Fruit fly (Drosophila melanogaster) whole organism, embryonic: ENCODE measurements around the gene CG31224.
A peak's percentile ranks its signal among the peaks of the same experiment; 100 is the strongest.

ENCODE experiments used
- Antp ChIP-seq: fragments of 200-800 bp; sonication (Bioruptor generic); optimal IDR thresholded peaks from 3 replicates; lab custom pipeline; 2016; ENCODE audit warnings: missing biosample characterization, missing genetic modification characterization
- Bgb ChIP-seq: fragments of 200-800 bp; sonication (Bioruptor generic); IDR thresholded peaks from 2 replicates; pipeline ENCODE4 v1.3.6; 2022; ENCODE audit warnings: missing biosample characterization, missing genetic modification characterization; ENCODE audit not compliant: partially characterized antibody
- CG11504 ChIP-seq: fragments of 200-800 bp; sonication (Bioruptor generic); optimal IDR thresholded peaks from 3 replicates; lab custom pipeline; 2019; ENCODE audit warnings: missing biosample characterization, mild to moderate bottlenecking, missing genetic modification characterization, moderate library complexity
- CG12104 ChIP-seq: fragments of 200-800 bp; sonication (Bioruptor generic); optimal IDR thresholded peaks from 3 replicates; lab custom pipeline; 2016; ENCODE audit warnings: missing biosample characterization, missing genetic modification characterization
- CG12391 ChIP-seq: fragments of 200-800 bp; sonication (Bioruptor generic); optimal IDR thresholded peaks from 3 replicates; lab custom pipeline; 2018; ENCODE audit warnings: missing biosample characterization, mild to moderate bottlenecking, missing genetic modification characterization, moderate library complexity
- CG15479 ChIP-seq: fragments of 200-800 bp; sonication (Bioruptor generic); optimal IDR thresholded peaks from 3 replicates; lab custom pipeline; 2019; ENCODE audit warnings: missing biosample characterization, mild to moderate bottlenecking, missing genetic modification characterization, moderate library complexity
- CG15601 ChIP-seq: fragments of 200-800 bp; sonication (Bioruptor generic); optimal IDR thresholded peaks from 3 replicates; lab custom pipeline; 2019; ENCODE audit warnings: missing biosample characterization, mild to moderate bottlenecking, missing genetic modification characterization, moderate library complexity
- CG16779 ChIP-seq: fragments of 200-800 bp; sonication (Bioruptor generic); IDR thresholded peaks from 2 replicates; pipeline ENCODE4 v1.3.6; 2022; ENCODE audit warnings: missing biosample characterization, missing genetic modification characterization
- CG17186 ChIP-seq: fragments of 200-800 bp; sonication (Bioruptor generic); optimal IDR thresholded peaks from 3 replicates; lab custom pipeline; 2017; ENCODE audit warnings: missing biosample characterization, missing genetic modification reagents, missing genetic modification characterization
- CG2120 ChIP-seq: fragments of 200-800 bp; sonication (Bioruptor generic); optimal IDR thresholded peaks from 3 replicates; lab custom pipeline; 2016; ENCODE audit warnings: missing biosample characterization, missing genetic modification characterization
- CG2199 ChIP-seq: fragments of 200-800 bp; sonication (Bioruptor generic); IDR thresholded peaks from 3 replicates; pipeline ENCODE4 v1.3.6; 2022; ENCODE audit warnings: missing biosample characterization, missing genetic modification characterization
- CG31224 ChIP-seq: fragments of 200-800 bp; sonication (Bioruptor generic); IDR thresholded peaks from 2 replicates; pipeline ENCODE4 v1.3.6; 2022; ENCODE audit warnings: missing biosample characterization, missing genetic modification characterization
- CG3163 ChIP-seq: fragments of 200-800 bp; sonication (Bioruptor generic); optimal IDR thresholded peaks from 3 replicates; lab custom pipeline; 2016; ENCODE audit warnings: missing biosample characterization, missing genetic modification characterization
- CG4730 ChIP-seq: fragments of 200-800 bp; sonication (Bioruptor generic); IDR thresholded peaks from 2 replicates; pipeline ENCODE4 v1.3.6; 2022; ENCODE audit warnings: missing biosample characterization, missing genetic modification characterization
- CG8478 ChIP-seq: fragments of >200 bp; optimal IDR thresholded peaks from 2 replicates; lab custom pipeline; 2018
- CG9876 ChIP-seq: fragments of 200-800 bp; sonication (Bioruptor generic); optimal IDR thresholded peaks from 2 replicates; lab custom pipeline; 2016; ENCODE audit warnings: missing biosample characterization, missing genetic modification characterization
- Dp ChIP-seq: fragments of 200-800 bp; sonication (Bioruptor generic); optimal IDR thresholded peaks from 2 replicates; lab custom pipeline; 2018; ENCODE audit warnings: missing biosample characterization, mild to moderate bottlenecking, missing genetic modification characterization, moderate library complexity
- E2f2 ChIP-seq: fragments of 200-800 bp; sonication (Bioruptor generic); IDR thresholded peaks from 2 replicates; pipeline ENCODE4 v1.3.6; 2022; ENCODE audit warnings: missing biosample characterization, missing genetic modification characterization
- Jarid2 ChIP-seq: fragments of 200-800 bp; sonication (Bioruptor generic); optimal IDR thresholded peaks from 3 replicates; lab custom pipeline; 2017; ENCODE audit warnings: mild to moderate bottlenecking, missing biosample characterization, missing genetic modification reagents, missing genetic modification characterization
- MBD-R2 ChIP-seq: fragments of 200-800 bp; sonication (Bioruptor generic); IDR thresholded peaks from 2 replicates; pipeline ENCODE4 v1.3.6; 2022; ENCODE audit warnings: missing biosample characterization, missing genetic modification characterization
- Med ChIP-seq: fragments of 200-800 bp; sonication (Bioruptor generic); peaks from one replicate; lab custom pipeline; 2016; ENCODE audit warnings: missing biosample characterization, missing genetic modification characterization, mild to moderate bottlenecking, inconsistent platforms, moderate library complexity
- ase ChIP-seq: fragments of 200-800 bp; sonication (Bioruptor generic); IDR thresholded peaks from 3 replicates; pipeline ENCODE4 v1.3.6; 2022; ENCODE audit warnings: missing biosample characterization, missing genetic modification characterization
- bsh ChIP-seq, 2 experiments: fragments of 200-800 bp; sonication (Bioruptor generic); optimal IDR thresholded peaks; 2 replicates each; lab custom pipeline; 2017 to 2018; ENCODE audit warnings: mild to moderate bottlenecking in 2 of 2, missing biosample characterization in 2 of 2, missing genetic modification characterization in 2 of 2, moderate library complexity in 1 of 2
- chif ChIP-seq, 2 experiments: fragments of 200-800 bp; sonication (Bioruptor generic); optimal IDR thresholded peaks; 3 replicates each; lab custom pipeline; 2016; ENCODE audit warnings: missing biosample characterization in 2 of 2, missing genetic modification characterization in 2 of 2
- chinmo ChIP-seq: fragments of 200-800 bp; sonication (Bioruptor generic); IDR thresholded peaks from 4 replicates; pipeline ENCODE4 v1.3.6; 2022; ENCODE audit warnings: missing biosample characterization, missing genetic modification characterization; ENCODE audit not compliant: partially characterized antibody
- ewg ChIP-seq: fragments of 200-800 bp; sonication (Bioruptor generic); optimal IDR thresholded peaks from 3 replicates; lab custom pipeline; 2017; ENCODE audit warnings: mild to moderate bottlenecking, missing biosample characterization, missing genetic modification reagents, missing genetic modification characterization
- fd102C ChIP-seq: fragments of 200-800 bp; sonication (Bioruptor generic); optimal IDR thresholded peaks from 2 replicates; lab custom pipeline; 2018; ENCODE audit warnings: missing biosample characterization, mild to moderate bottlenecking, missing genetic modification characterization, moderate library complexity
- kni ChIP-seq: fragments of 200-800 bp; sonication (Bioruptor generic); optimal IDR thresholded peaks from 3 replicates; lab custom pipeline; 2017; ENCODE audit warnings: mild to moderate bottlenecking, missing biosample characterization, missing genetic modification reagents, missing genetic modification characterization
- nau ChIP-seq: fragments of 200-800 bp; sonication (Bioruptor generic); optimal IDR thresholded peaks from 3 replicates; lab custom pipeline; 2017; ENCODE audit warnings: missing biosample characterization, mild to moderate bottlenecking, missing genetic modification characterization, missing genetic modification reagents
- pb ChIP-seq: fragments of 200-800 bp; sonication (Bioruptor generic); optimal IDR thresholded peaks from 3 replicates; lab custom pipeline; 2016; ENCODE audit warnings: missing biosample characterization, missing genetic modification characterization
- trem ChIP-seq: fragments of 200-800 bp; optimal IDR thresholded peaks from 3 replicates; lab custom pipeline; 2019; ENCODE audit warnings: missing biosample characterization, mild to moderate bottlenecking, missing genetic modification characterization, moderate library complexity
- wek ChIP-seq: fragments of 200-800 bp; sonication (Bioruptor generic); optimal IDR thresholded peaks from 3 replicates; lab custom pipeline; 2018; ENCODE audit warnings: missing biosample characterization, mild to moderate bottlenecking, missing genetic modification characterization, moderate library complexity
- zen2 ChIP-seq: fragments of 200-800 bp; sonication (Bioruptor generic); IDR thresholded peaks from 3 replicates; pipeline ENCODE4 v1.3.6; 2022; ENCODE audit warnings: missing biosample characterization, missing genetic modification characterization; ENCODE audit not compliant: partially characterized antibody
- zf30C ChIP-seq: fragments of 200-800 bp; sonication (Bioruptor generic); optimal IDR thresholded peaks from 3 replicates; lab custom pipeline; 2018; ENCODE audit warnings: missing biosample characterization, mild to moderate bottlenecking, missing genetic modification characterization

CG31224 gene

DNA sequence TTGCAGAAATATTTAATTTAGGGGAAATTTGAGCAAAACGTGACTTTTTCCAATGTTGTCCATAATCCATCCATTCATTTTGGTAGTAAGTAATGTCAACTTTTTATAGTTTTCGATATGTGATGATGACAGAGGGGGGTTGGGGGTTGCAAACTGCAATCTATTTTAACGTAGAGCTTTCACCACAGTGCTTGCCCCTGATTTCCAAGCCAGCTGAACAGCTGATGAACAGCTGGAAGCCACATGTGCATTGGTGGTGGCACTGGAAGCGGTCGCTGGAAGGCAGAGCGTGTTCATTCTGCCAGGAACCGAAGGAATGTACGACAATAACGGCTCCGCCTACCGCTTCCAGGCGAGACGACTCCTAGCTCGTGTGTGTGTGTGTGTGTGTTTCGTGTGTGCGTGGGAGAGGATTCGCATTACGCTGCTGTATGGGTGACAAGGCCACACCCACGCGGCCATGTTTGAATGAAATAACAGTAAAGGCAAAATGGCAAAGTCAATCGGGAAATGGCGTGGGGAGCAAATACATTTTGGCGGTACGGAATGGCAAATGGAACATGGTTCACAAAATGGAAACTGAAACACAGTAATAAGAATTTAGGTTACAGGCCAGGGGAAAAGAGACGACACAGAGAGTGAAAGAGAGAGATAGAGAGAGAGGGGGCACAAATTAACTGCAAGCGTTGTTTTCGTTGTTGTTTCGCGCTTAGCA, 39.9 kb upstream of the CG31224 start (continued):
- TF ChIP-seq CG11504 (no peak), CG4730 (GFP tag; lab: Robert Waterston, UW) (no peak), ase (no peak), wek (GFP tag; lab: Kevin White, UChicago) (no peak), Med (GFP tag; lab: Kevin White, UChicago) (no peak), CG12391 (no peak)
- TF ChIP-seq, all 482 proteins: peak for 11

DNA sequence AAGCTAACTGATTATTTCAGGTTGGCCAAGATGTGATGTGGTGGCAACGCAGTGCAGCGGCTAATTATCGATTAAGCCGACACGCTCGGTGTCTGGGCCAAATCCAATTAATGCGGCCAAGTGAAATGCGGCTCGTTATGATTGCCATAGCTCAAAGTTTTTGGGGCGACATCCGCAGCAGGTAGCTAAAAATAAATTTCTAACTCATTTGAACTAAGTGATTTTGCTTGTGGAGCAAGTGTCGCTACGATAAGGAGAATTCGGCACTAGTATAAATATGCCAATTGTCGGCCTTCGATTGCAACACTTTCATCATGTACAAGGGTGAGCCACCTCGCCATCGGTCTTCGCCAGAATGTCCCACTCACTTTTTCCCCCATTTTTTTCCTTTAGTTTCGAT, 35.8 kb upstream of the CG31224 start, which contains the start of gene CG34282:
Gene CG34282, plus strand, starts transcription at position 301 of the 400 bp plus-strand sequence.
- TF ChIP-seq nau (GFP tag; lab: Kevin White, UChicago) (no peak), CG15479 (GFP tag; lab: Kevin White, UChicago) (no peak)

DNA sequence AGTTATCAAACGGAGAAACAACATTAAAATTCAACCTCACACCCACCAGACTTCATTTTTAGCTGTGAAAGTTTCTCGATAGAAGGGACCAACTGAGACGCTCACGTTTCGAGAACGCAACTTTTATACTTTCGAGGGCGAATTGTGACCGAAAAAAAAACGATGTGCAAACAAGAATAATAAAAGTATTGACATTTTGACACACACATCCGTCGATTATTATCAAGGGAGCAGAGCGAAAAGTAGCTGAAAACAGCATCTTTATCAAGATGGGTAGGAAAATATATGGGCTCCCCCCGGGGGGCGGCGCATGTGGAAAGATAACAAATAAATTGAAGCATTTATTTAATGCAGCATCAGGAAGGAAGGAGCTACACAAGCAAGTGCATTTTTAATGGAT, 34.5 kb upstream of the CG31224 start, which contains the start of gene CG14300:
Gene CG14300, minus strand, starts transcription at position 101 of the 400 bp plus-strand sequence.
- no peak for TF ChIP-seq Antp (GFP tag; lab: Kevin White, UChicago)
- TF ChIP-seq Bgb: no peak

DNA sequence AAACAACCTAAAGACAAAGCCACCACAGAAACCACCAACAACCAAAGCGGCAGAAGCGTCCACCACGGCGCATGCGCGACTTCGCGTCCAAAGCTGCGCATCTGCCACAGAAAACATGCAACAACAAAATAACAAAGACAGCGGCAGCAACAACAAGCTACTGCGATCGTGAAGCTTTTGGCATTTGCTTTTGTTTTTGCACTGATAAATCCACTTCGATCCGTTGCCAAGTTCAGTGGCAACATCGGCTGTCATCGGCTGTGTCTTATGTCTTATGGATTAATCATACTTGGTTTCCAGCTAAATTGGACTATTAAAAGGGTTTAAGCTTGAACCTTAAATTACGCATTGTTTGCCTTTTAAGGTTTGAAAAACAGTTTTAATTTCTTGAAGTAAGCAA, 33.5 kb upstream of the CG31224 start, which contains the start of gene Muc91C:
Gene Muc91C, minus strand, starts transcription at position 101 of the 400 bp plus-strand sequence.
- no peak for TF ChIP-seq chif (GFP tag; optimal IDR thresholded peaks at IDR 0.05; lab: Kevin White, UChicago)
- no peak for TF ChIP-seq CG17186 (GFP tag; lab: Kevin White, UChicago)
- TF ChIP-seq trem (tag; lab: Kevin White, UChicago): no peak
- no peak for TF ChIP-seq MBD-R2 (GFP tag; lab: Robert Waterston, UW)
- no peak for TF ChIP-seq bsh (GFP tag; optimal IDR thresholded peaks at IDR 0.05; lab: Kevin White, UChicago)
- no peak for TF ChIP-seq kni (GFP tag; lab: Kevin White, UChicago)
- TF ChIP-seq CG3163 (GFP tag; lab: Kevin White, UChicago): no peak
- no peak for TF ChIP-seq CG12104 (GFP tag; lab: Kevin White, UChicago)
- no peak for TF ChIP-seq pb (GFP tag; lab: Kevin White, UChicago)
- no peak for TF ChIP-seq fd102C (GFP tag; lab: Kevin White, UChicago)
- no peak for TF ChIP-seq Jarid2 (GFP tag; lab: Kevin White, UChicago)
- TF ChIP-seq zf30C (GFP tag; lab: Kevin White, UChicago): no peak
- no peak for TF ChIP-seq CG16779
- TF ChIP-seq CG2199 (GFP tag; lab: Robert Waterston, UW): no peak
- no peak for TF ChIP-seq CG9876

DNA sequence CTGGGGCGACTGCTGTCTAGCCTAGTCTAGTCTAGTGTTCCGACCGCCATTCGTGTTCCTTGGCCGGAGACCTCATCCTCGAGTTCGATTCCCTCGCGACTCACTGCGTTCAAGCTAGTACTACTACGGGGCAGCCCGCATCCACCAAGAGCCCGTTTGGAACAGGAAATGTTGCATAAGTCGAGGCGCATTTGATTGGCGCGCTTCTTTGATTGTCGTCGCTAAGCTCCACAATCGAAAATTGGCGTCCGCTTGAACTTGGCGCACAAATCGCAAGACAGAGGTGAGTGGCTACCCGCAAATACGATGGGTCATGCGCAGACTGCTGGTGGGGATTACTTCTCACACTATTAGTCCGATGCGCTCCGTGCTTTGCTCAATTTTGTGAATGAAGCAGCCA, 21.9 kb upstream of the CG31224 start:
- TF ChIP-seq Dp: peak; percentile 2
- no peak for TF ChIP-seq zen2 (GFP tag; lab: Robert Waterston, UW)
- peak; percentile 26 for TF ChIP-seq ewg (GFP tag; lab: Kevin White, UChicago)
- TF ChIP-seq CG31224: 0 out of 2 replicates have a peak, but pooled peaks have one; percentile 14
- TF ChIP-seq CG2120: no peak
- peak; percentile 51 for TF ChIP-seq E2f2 (GFP tag; lab: Robert Waterston, UW)
- TF ChIP-seq CG15601 (tag; lab: Kevin White, UChicago): no peak
- TF ChIP-seq chinmo (GFP tag; lab: Robert Waterston, UW): 0 out of 4 replicates have a peak, but pooled peaks have one; percentile 38
- peak; percentile 12 for TF ChIP-seq CG8478 (lab: Kevin White, UChicago)
- TF ChIP-seq Med (GFP tag; lab: Kevin White, UChicago): peak; percentile 73
